Fruit fly (Drosophila melanogaster) whole organism, adult: ENCODE results near the gene CG9782.

Experiments used
- CG11617 ChIP-seq: fragments of 200-800 bp; sonication (Bioruptor generic); optimal IDR thresholded peaks from 2 replicates; lab custom pipeline; 2017; ENCODE audit warnings: mild to moderate bottlenecking, missing biosample characterization, missing genetic modification reagents, missing genetic modification characterization
- CG12768 ChIP-seq: fragments of 200-800 bp; sonication (Bioruptor generic); optimal IDR thresholded peaks from 2 replicates; lab custom pipeline; 2017; ENCODE audit warnings: missing biosample characterization, missing genetic modification characterization, mild to moderate bottlenecking, moderate library complexity, missing genetic modification reagents
- CG14711 ChIP-seq: fragments of 200-800 bp; sonication (Bioruptor generic); optimal IDR thresholded peaks from 2 replicates; lab custom pipeline; 2018; ENCODE audit warnings: missing biosample characterization, mild to moderate bottlenecking, missing genetic modification characterization, moderate library complexity
- CG1620 ChIP-seq: fragments of 200-800 bp; sonication (Bioruptor generic); optimal IDR thresholded peaks from 2 replicates; lab custom pipeline; 2016; ENCODE audit warnings: missing biosample characterization, missing genetic modification characterization
- CG33017 ChIP-seq: fragments of 200-800 bp; sonication (Bioruptor generic); optimal IDR thresholded peaks from 2 replicates; lab custom pipeline; 2018; ENCODE audit warnings: missing biosample characterization, mild to moderate bottlenecking, missing genetic modification characterization, moderate library complexity
- CG5204 ChIP-seq: fragments of 200-800 bp; sonication (Bioruptor generic); optimal IDR thresholded peaks from 2 replicates; lab custom pipeline; 2016; ENCODE audit warnings: missing biosample characterization, missing genetic modification characterization
- CG7045 ChIP-seq: fragments of 200-800 bp; sonication (Bioruptor generic); optimal IDR thresholded peaks from 2 replicates; lab custom pipeline; 2017; ENCODE audit warnings: missing biosample characterization, mild to moderate bottlenecking, missing genetic modification characterization
- CG7101 ChIP-seq: fragments of 200-800 bp; sonication (Bioruptor generic); optimal IDR thresholded peaks from 2 replicates; lab custom pipeline; 2018; ENCODE audit warnings: missing biosample characterization, mild to moderate bottlenecking, missing genetic modification characterization, moderate library complexity
- Clk ChIP-seq: fragments of 200-800 bp; sonication (Bioruptor generic); optimal IDR thresholded peaks from 2 replicates; lab custom pipeline; 2017; ENCODE audit warnings: missing biosample characterization, missing genetic modification characterization
- Crg-1 ChIP-seq: fragments of 200-800 bp; sonication (Bioruptor generic); optimal IDR thresholded peaks from 2 replicates; lab custom pipeline; 2016; ENCODE audit warnings: missing biosample characterization, missing genetic modification characterization
- Hr96 ChIP-seq: fragments of 200-800 bp; sonication (Bioruptor generic); optimal IDR thresholded peaks from 2 replicates; lab custom pipeline; 2016; ENCODE audit warnings: missing biosample characterization, missing genetic modification characterization
- Mnt ChIP-seq: fragments of 200-800 bp; sonication (Bioruptor generic); optimal IDR thresholded peaks from 2 replicates; lab custom pipeline; 2016; ENCODE audit warnings: missing biosample characterization, mild to moderate bottlenecking, missing genetic modification characterization
- bab1 ChIP-seq: fragments of 200-800 bp; sonication (Bioruptor generic); optimal IDR thresholded peaks from 3 replicates; lab custom pipeline; 2019; ENCODE audit warnings: missing biosample characterization, mild to moderate bottlenecking, missing genetic modification characterization, moderate library complexity
- cic ChIP-seq: fragments of 200-800 bp; sonication (Bioruptor generic); optimal IDR thresholded peaks from 2 replicates; lab custom pipeline; 2017; ENCODE audit warnings: missing biosample characterization, mild to moderate bottlenecking, missing genetic modification characterization, moderate library complexity
- cnc ChIP-seq, 2 experiments: fragments of >200 bp; optimal IDR thresholded peaks; 2 replicates each; lab custom pipeline; 2017
- kay ChIP-seq: fragments of 200-800 bp; sonication (Bioruptor generic); peaks from one replicate; lab custom pipeline; 2016; ENCODE audit warnings: missing biosample characterization, missing genetic modification characterization, borderline replicate concordance
- ovo ChIP-seq: fragments of 200-800 bp; sonication (Bioruptor generic); optimal IDR thresholded peaks from 2 replicates; lab custom pipeline; 2016; ENCODE audit warnings: missing biosample characterization, missing genetic modification characterization
- pad ChIP-seq: fragments of 200-800 bp; sonication (Bioruptor generic); optimal IDR thresholded peaks from 3 replicates; lab custom pipeline; 2017; ENCODE audit warnings: missing biosample characterization, missing genetic modification characterization, mild to moderate bottlenecking, moderate library complexity, missing genetic modification reagents
- tj ChIP-seq: fragments of 200-800 bp; sonication (Bioruptor generic); optimal IDR thresholded peaks from 3 replicates; lab custom pipeline; 2017; ENCODE audit warnings: missing biosample characterization, mild to moderate bottlenecking, missing genetic modification characterization, moderate library complexity
- toe ChIP-seq: fragments of 200-800 bp; sonication (Bioruptor generic); optimal IDR thresholded peaks from 2 replicates; lab custom pipeline; 2016; ENCODE audit warnings: missing biosample characterization, missing genetic modification characterization

Gene CG9782

DNA sequence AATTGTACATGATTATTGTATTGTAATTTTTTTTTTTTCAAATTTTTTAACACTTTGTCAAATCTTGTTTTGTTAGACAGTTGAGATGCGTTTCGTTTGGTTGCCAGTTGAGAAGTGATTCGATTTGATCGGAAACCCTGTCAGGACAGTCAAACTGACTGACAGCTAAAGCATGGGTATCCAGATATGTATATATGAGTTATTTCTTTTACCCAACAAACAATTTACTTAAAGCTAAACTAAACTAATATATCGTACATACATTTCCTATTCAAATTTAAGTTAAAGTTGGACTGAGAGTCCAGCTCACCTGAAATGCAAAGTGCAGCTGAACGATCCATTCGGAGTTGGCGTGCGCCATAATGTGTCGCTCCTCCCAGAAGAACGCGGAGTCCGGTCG lies 10.7 kb upstream of the CG9782 start, which contains the start of gene CG9777:
Gene CG9777 (minus strand): TSS at position 101 of the 400 bp plus-strand sequence.
- TF ChIP-seq cic (no peak), Clk (GFP tag; lab: Kevin White, UChicago) (no peak), CG14711 (tag; lab: Kevin White, UChicago) (no peak), cnc (optimal IDR thresholded peaks at IDR 0.05; lab: Kevin White, UChicago) (no peak), toe (GFP tag; lab: Kevin White, UChicago) (no peak), CG1620 (no peak), CG11617 (GFP tag; lab: Kevin White, UChicago) (no peak)

dm6 chrX:16624519-16624918 lies 3.1 kb upstream of the CG9782 start:
- TF ChIP-seq CG33017 (tag; lab: Kevin White, UChicago) (no peak), Crg-1 (no peak), pad (no peak), Hr96 (no peak), CG1620 (no peak), CG11617 (GFP tag; lab: Kevin White, UChicago) (no peak), CG7101 (tag; lab: Kevin White, UChicago) (no peak), bab1 (GFP tag; lab: Kevin White, UChicago) (no peak), tj (no peak), cic (no peak), cnc (optimal IDR thresholded peaks at IDR 0.05; lab: Kevin White, UChicago) (no peak), CG12768 (no peak), CG5204 (no peak), Clk (GFP tag; lab: Kevin White, UChicago) (no peak), CG7045 (GFP tag; lab: Kevin White, UChicago) (no peak), kay (GFP tag; lab: Kevin White, UChicago) (no peak), ovo (GFP tag; lab: Kevin White, UChicago) (no peak), Mnt (GFP tag; lab: Kevin White, UChicago) (no peak), toe (GFP tag; lab: Kevin White, UChicago) (no peak)

DNA sequence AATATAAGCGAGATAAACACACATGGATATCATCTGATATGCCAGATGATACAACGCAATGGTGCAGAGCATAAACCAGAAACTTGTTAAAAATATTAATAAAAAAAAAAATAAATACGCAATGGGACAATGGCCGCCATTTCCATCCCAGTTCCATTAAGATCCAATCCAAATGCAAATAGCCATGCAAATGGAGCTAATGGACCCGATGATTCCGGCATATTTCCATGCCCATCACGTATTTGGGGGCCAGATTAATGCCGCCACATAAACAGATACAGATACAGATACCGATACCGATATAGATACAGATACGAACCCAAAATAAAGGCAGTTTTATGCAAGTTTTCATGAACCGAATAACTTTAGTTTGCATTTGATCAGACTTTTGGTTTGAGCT lies 2.1 kb upstream of the CG9782 start:
- TF ChIP-seq cic (no peak), toe (GFP tag; lab: Kevin White, UChicago) (no peak), CG33017 (tag; lab: Kevin White, UChicago) (no peak), CG5204 (no peak), cnc (optimal IDR thresholded peaks at IDR 0.05; lab: Kevin White, UChicago) (no peak), CG7045 (GFP tag; lab: Kevin White, UChicago) (no peak), CG12768 (no peak), kay (GFP tag; lab: Kevin White, UChicago) (no peak), CG14711 (tag; lab: Kevin White, UChicago) (no peak), ovo (GFP tag; lab: Kevin White, UChicago) (no peak), CG7101 (tag; lab: Kevin White, UChicago) (no peak), Hr96 (no peak), pad (no peak), CG1620 (no peak), bab1 (GFP tag; lab: Kevin White, UChicago) (no peak), Crg-1 (no peak)

DNA sequence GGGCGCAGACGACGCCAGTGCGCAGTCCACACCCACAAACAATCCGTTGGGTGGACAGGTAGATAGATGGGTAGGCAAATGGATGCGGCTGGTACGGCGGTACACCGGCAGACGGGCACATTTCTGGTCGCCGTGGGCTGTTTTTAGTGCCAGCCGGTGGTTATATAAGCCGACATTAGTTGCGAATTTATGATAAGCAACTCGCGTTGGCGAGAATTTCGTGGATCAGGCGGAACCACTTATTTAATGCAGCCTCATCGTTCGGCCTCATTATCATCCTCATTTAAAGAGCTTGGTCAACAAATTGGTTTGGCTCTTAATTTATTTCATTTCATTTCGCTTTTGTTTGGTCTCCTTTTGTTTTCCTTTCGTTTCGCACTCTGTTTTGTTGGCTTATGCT lies 2.7 kb downstream of the CG9782 start:
- TF ChIP-seq pad (no peak), CG7045 (GFP tag; lab: Kevin White, UChicago) (no peak)

DNA sequence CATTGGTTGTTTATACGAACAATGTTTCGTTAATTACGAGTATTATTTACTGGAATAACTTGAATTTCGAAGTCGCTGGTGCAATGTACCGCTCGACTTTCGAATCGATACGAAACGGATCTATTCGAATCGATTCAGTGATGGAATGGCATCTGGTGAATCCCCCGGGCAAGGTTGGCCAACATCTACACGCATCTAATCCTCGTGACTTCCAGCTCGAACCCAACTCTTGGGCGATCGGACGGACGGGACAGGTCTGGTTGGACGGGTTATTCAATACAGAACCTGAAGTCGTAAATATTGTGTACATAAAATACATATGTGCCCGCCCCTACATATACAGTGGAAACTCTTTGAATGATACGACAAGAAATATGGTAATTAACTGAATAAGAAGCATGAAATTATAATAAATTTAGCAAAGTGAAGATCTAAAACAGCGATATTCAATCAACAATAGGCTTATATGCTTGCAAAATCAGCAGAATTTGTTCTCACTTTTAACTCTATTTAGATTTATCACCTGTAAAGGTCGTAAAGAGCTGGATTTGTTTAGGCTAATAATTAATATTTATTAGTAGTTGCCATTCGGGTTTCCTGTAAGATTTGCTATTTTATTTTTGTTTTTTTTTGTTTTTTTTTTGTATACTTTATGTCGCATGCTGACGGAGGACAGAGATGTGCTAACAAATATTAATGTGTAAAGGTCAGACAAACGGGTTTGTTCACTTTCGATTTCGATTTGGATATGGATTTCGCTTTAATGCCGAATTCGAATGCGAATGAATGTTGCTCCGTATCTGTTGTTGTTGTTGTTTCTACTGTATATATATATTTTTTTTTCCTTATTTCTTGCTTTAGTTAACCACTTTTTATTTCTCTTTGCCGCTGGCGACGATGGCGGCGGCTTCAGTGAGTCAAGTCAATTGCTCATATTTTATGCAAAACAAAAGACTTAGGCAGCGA lies 4.3 kb downstream of the CG9782 start:
- no peak for TF ChIP-seq CG12768
- no peak for TF ChIP-seq kay (GFP tag; lab: Kevin White, UChicago)
- TF ChIP-seq bab1 (GFP tag; lab: Kevin White, UChicago), result no peak
- TF ChIP-seq toe (GFP tag; lab: Kevin White, UChicago), result no peak
- TF ChIP-seq Hr96, result no peak
- TF ChIP-seq CG33017 (tag; lab: Kevin White, UChicago), result no peak
- TF ChIP-seq CG14711 (tag; lab: Kevin White, UChicago), result no peak
- TF ChIP-seq CG7101 (tag; lab: Kevin White, UChicago), result no peak

dm6 chrX:16610601-16611058 lies 10.8 kb downstream of the CG9782 start, which contains the start of gene mbt:
Gene mbt (plus strand): TSS chrX:16610685.
- TF ChIP-seq pad (peak; percentile 42), CG33017 (tag; lab: Kevin White, UChicago) (peak; percentile 6), bab1 (GFP tag; lab: Kevin White, UChicago) (peak; percentile 30), tj (peak; percentile 43), kay (GFP tag; lab: Kevin White, UChicago) (no peak), Clk (GFP tag; lab: Kevin White, UChicago) (no peak), toe (GFP tag; lab: Kevin White, UChicago) (no peak), CG12768 (no peak), Mnt (GFP tag; lab: Kevin White, UChicago) (peak; percentile 51), ovo (GFP tag; lab: Kevin White, UChicago) (no peak), CG11617 (GFP tag; lab: Kevin White, UChicago) (peak; percentile 29), Crg-1 (peak; percentile 39), Hr96 (no peak), CG7101 (tag; lab: Kevin White, UChicago) (peak; percentile 18), cnc (optimal IDR thresholded peaks at IDR 0.05; lab: Kevin White, UChicago) (no peak), CG1620 (peak; percentile 31), CG14711 (tag; lab: Kevin White, UChicago) (no peak), CG5204 (no peak), cic (no peak), CG7045 (GFP tag; lab: Kevin White, UChicago) (no peak)
